Worm (Caenorhabditis elegans) whole organism, L1 larva: Measurements from ENCODE around the gene C01G10.4.

Experiments used
- C04F5.9 ChIP-seq: sonication (generic microtip); optimal IDR thresholded peaks from 2 replicates; lab custom pipeline; 2016; ENCODE audit warnings: missing genetic modification characterization, missing compliant biosample characterization
- F16B12.6 ChIP-seq: fragments of 150-350 bp; optimal IDR thresholded peaks from 2 replicates; lab custom pipeline; 2014; ENCODE audit warnings: missing biosample characterization, missing genetic modification characterization
- aha-1 ChIP-seq: fragments of 150-350 bp; optimal IDR thresholded peaks from 2 replicates; lab custom pipeline; 2014; ENCODE audit warnings: missing biosample characterization, missing genetic modification characterization
- aly-2 ChIP-seq: fragments of 150-350 bp; optimal IDR thresholded peaks from 2 replicates; lab custom pipeline; 2014; ENCODE audit warnings: missing biosample characterization, missing genetic modification characterization
- ama-1 ChIP-seq: fragments of 150-350 bp; optimal IDR thresholded peaks from 2 replicates; lab custom pipeline; 2014
- blmp-1 ChIP-seq: fragments of 150-350 bp; optimal IDR thresholded peaks from 2 replicates; lab custom pipeline; 2014; ENCODE audit warnings: missing biosample characterization, missing genetic modification characterization
- ceh-8 ChIP-seq: fragments of 200-800 bp; sonication (Bioruptor generic); optimal IDR thresholded peaks from 2 replicates; lab custom pipeline; 2018; ENCODE audit warnings: mild to moderate bottlenecking, missing genetic modification characterization, moderate library complexity, missing compliant biosample characterization
- ceh-82 ChIP-seq, 3 experiments: fragments of 150-350 bp in 1 of 3; sonication (generic microtip) in 2 of 3; optimal IDR thresholded peaks; 2 replicates each; lab custom pipeline; 2014 to 2017; ENCODE audit warnings: missing biosample characterization in 3 of 3, missing genetic modification characterization in 3 of 3
- ceh-90 ChIP-seq: sonication (generic microtip); optimal IDR thresholded peaks from 2 replicates; lab custom pipeline; 2016; ENCODE audit warnings: missing genetic modification characterization, missing compliant biosample characterization
- dpl-1 ChIP-seq, 3 experiments: fragments of 150-350 bp in 2 of 3; sonication (generic microtip) in 1 of 3; optimal IDR thresholded peaks; 2 replicates each; lab custom pipeline; 2014 to 2017; ENCODE audit warnings: missing biosample characterization in 3 of 3, missing genetic modification characterization in 3 of 3, missing genetic modification reagents in 3 of 3
- dsc-1 ChIP-seq: sonication (generic microtip); optimal IDR thresholded peaks from 2 replicates; lab custom pipeline; 2016; ENCODE audit warnings: mild to moderate bottlenecking, missing genetic modification characterization, missing compliant biosample characterization
- efl-3 ChIP-seq: fragments of 200-800 bp; sonication (Bioruptor generic); optimal IDR thresholded peaks from 2 replicates; lab custom pipeline; 2018; ENCODE audit warnings: mild to moderate bottlenecking, missing genetic modification characterization, missing compliant biosample characterization
- egl-27 ChIP-seq, 2 experiments: fragments of 150-350 bp in 1 of 2; sonication (generic microtip); optimal IDR thresholded peaks; 3 replicates each; lab custom pipeline; 2017 to 2018; ENCODE audit warnings: missing biosample characterization in 2 of 2, missing genetic modification characterization in 2 of 2, missing genetic modification reagents in 2 of 2
- ets-5 ChIP-seq: fragments of 200-800 bp; sonication (Bioruptor generic); IDR thresholded peaks from 2 replicates; pipeline ENCODE4 v1.3.6; 2022; ENCODE audit warnings: missing genetic modification characterization, missing compliant biosample characterization
- fkh-10 ChIP-seq: sonication (generic microtip); optimal IDR thresholded peaks from 2 replicates; lab custom pipeline; 2017; ENCODE audit warnings: missing biosample characterization, missing genetic modification reagents, missing genetic modification characterization
- fos-1 ChIP-seq: fragments of 150-350 bp; optimal IDR thresholded peaks from 2 replicates; lab custom pipeline; 2014; ENCODE audit warnings: missing biosample characterization, missing genetic modification characterization
- grh-1 ChIP-seq: fragments of 200-800 bp; sonication (Bioruptor generic); IDR thresholded peaks from 2 replicates; pipeline ENCODE4 v1.3.6; 2022; ENCODE audit warnings: missing genetic modification reagents, missing genetic modification characterization, missing compliant biosample characterization
- hlh-17 ChIP-seq: fragments of 200-800 bp; sonication (Bioruptor generic); optimal IDR thresholded peaks from 2 replicates; lab custom pipeline; 2018; ENCODE audit warnings: missing genetic modification characterization, mild to moderate bottlenecking, missing compliant biosample characterization, moderate library complexity, borderline replicate concordance
- hlh-4 ChIP-seq: sonication (generic microtip); optimal IDR thresholded peaks from 2 replicates; lab custom pipeline; 2016; ENCODE audit warnings: mild to moderate bottlenecking, missing genetic modification characterization, missing compliant biosample characterization
- irx-1 ChIP-seq: sonication (generic microtip); optimal IDR thresholded peaks from 2 replicates; lab custom pipeline; 2016; ENCODE audit warnings: missing genetic modification characterization, missing compliant biosample characterization
- isw-1 ChIP-seq: fragments of 200-800 bp; sonication (Bioruptor generic); IDR thresholded peaks from 2 replicates; pipeline ENCODE4 v1.3.6; 2022; ENCODE audit warnings: missing genetic modification characterization, missing compliant biosample characterization
- jun-1 ChIP-seq: fragments of 150-350 bp; optimal IDR thresholded peaks from 2 replicates; lab custom pipeline; 2014; ENCODE audit warnings: missing biosample characterization, missing genetic modification reagents, missing genetic modification characterization
- lin-14 ChIP-seq: fragments of 200-800 bp; sonication (Bioruptor generic); optimal IDR thresholded peaks from 2 replicates; lab custom pipeline; 2018; ENCODE audit warnings: mild to moderate bottlenecking, missing genetic modification characterization, moderate library complexity, missing compliant biosample characterization
- lin-35 ChIP-seq, 2 experiments: fragments of 150-350 bp; optimal IDR thresholded peaks; 2 replicates each; lab custom pipeline; 2014; ENCODE audit warnings: missing biosample characterization in 2 of 2, missing genetic modification characterization in 2 of 2, missing genetic modification reagents in 2 of 2
- lin-39 ChIP-seq: fragments of 150-350 bp; optimal IDR thresholded peaks from 2 replicates; lab custom pipeline; 2014; ENCODE audit warnings: missing biosample characterization, missing genetic modification reagents, missing genetic modification characterization
- lir-3 ChIP-seq: sonication (generic microtip); optimal IDR thresholded peaks from 2 replicates; lab custom pipeline; 2016; ENCODE audit warnings: mild to moderate bottlenecking, missing genetic modification characterization, moderate library complexity, missing compliant biosample characterization; ENCODE audit not compliant: poor library complexity
- mab-9 ChIP-seq: fragments of 200-800 bp; sonication (Bioruptor generic); IDR thresholded peaks from 2 replicates; pipeline ENCODE4 v1.3.6; 2022; ENCODE audit warnings: missing genetic modification reagents, missing genetic modification characterization, missing compliant biosample characterization
- mef-2 ChIP-seq: fragments of 150-350 bp; optimal IDR thresholded peaks from 2 replicates; lab custom pipeline; 2014; ENCODE audit warnings: missing biosample characterization, missing genetic modification characterization
- mep-1 ChIP-seq: fragments of 150-350 bp; optimal IDR thresholded peaks from 2 replicates; lab custom pipeline; 2014; ENCODE audit warnings: missing biosample characterization, missing genetic modification characterization
- nhr-12 ChIP-seq: sonication (generic microtip); optimal IDR thresholded peaks from 2 replicates; lab custom pipeline; 2017; ENCODE audit warnings: missing biosample characterization, missing genetic modification characterization
- nhr-19 ChIP-seq: fragments of 200-800 bp; sonication (Bioruptor generic); conservative IDR thresholded peaks from 2 replicates; pipeline ENCODE4 v1.3.6; 2022; ENCODE audit warnings: missing genetic modification characterization, missing compliant biosample characterization
- nhr-20 ChIP-seq: sonication (generic microtip); optimal IDR thresholded peaks from 2 replicates; lab custom pipeline; 2016; ENCODE audit warnings: mild to moderate bottlenecking, missing genetic modification characterization, missing compliant biosample characterization
- nhr-47 ChIP-seq: sonication (generic microtip); optimal IDR thresholded peaks from 2 replicates; lab custom pipeline; 2016; ENCODE audit warnings: mild to moderate bottlenecking, missing genetic modification characterization, moderate library complexity, missing compliant biosample characterization
- nhr-76 ChIP-seq: sonication (generic microtip); optimal IDR thresholded peaks from 2 replicates; lab custom pipeline; 2017; ENCODE audit warnings: missing biosample characterization, missing genetic modification characterization
- nhr-90 ChIP-seq: sonication (generic microtip); optimal IDR thresholded peaks from 2 replicates; lab custom pipeline; 2016; ENCODE audit warnings: mild to moderate bottlenecking, missing genetic modification characterization, missing compliant biosample characterization; ENCODE audit not compliant: poor library complexity
- pag-3 ChIP-seq: sonication (generic microtip); optimal IDR thresholded peaks from 2 replicates; lab custom pipeline; 2017; ENCODE audit warnings: missing genetic modification characterization, mild to moderate bottlenecking, missing compliant biosample characterization, antibody characterized with exemption, borderline replicate concordance; ENCODE audit not compliant: insufficient read depth
- pqm-1 ChIP-seq: sonication (generic microtip); optimal IDR thresholded peaks from 3 replicates; lab custom pipeline; 2017; ENCODE audit warnings: missing biosample characterization, missing genetic modification characterization
- skn-1 ChIP-seq: fragments of 150-350 bp; optimal IDR thresholded peaks from 2 replicates; lab custom pipeline; 2014; ENCODE audit warnings: missing biosample characterization, missing genetic modification characterization
- sox-4 ChIP-seq: sonication (generic microtip); optimal IDR thresholded peaks from 2 replicates; lab custom pipeline; 2016; ENCODE audit warnings: missing genetic modification characterization, missing compliant biosample characterization
- sptf-1 ChIP-seq: fragments of 150-350 bp; optimal IDR thresholded peaks from 2 replicates; lab custom pipeline; 2014; ENCODE audit warnings: missing biosample characterization, missing genetic modification characterization
- sup-37 ChIP-seq: fragments of 200-800 bp; sonication (Bioruptor generic); optimal IDR thresholded peaks from 2 replicates; lab custom pipeline; 2018; ENCODE audit warnings: mild to moderate bottlenecking, missing genetic modification characterization, missing compliant biosample characterization
- tbx-2 ChIP-seq: sonication (generic microtip); optimal IDR thresholded peaks from 2 replicates; lab custom pipeline; 2016; ENCODE audit warnings: missing genetic modification characterization, missing compliant biosample characterization
- tlp-1 ChIP-seq: fragments of 150-350 bp; optimal IDR thresholded peaks from 2 replicates; lab custom pipeline; 2014; ENCODE audit warnings: missing biosample characterization, missing genetic modification characterization
- unc-130 ChIP-seq: fragments of 150-350 bp; optimal IDR thresholded peaks from 2 replicates; lab custom pipeline; 2017; ENCODE audit warnings: missing biosample characterization, missing genetic modification characterization, inconsistent platforms
- unc-62 ChIP-seq: fragments of 150-350 bp; optimal IDR thresholded peaks from 2 replicates; lab custom pipeline; 2014; ENCODE audit warnings: missing biosample characterization, missing genetic modification reagents, missing genetic modification characterization
- unc-98 ChIP-seq: fragments of 200-800 bp; sonication (Bioruptor generic); IDR thresholded peaks from 2 replicates; pipeline ENCODE4 v1.3.6; 2022; ENCODE audit warnings: missing genetic modification characterization, missing compliant biosample characterization
- xbp-1 ChIP-seq: sonication (generic microtip); optimal IDR thresholded peaks from 2 replicates; lab custom pipeline; 2016; ENCODE audit warnings: missing genetic modification characterization, missing compliant biosample characterization
- ztf-11 ChIP-seq, 2 experiments: sonication (generic microtip); optimal IDR thresholded peaks; 2 replicates each; lab custom pipeline; 2016 to 2017; ENCODE audit warnings: missing genetic modification characterization in 2 of 2, missing biosample characterization in 1 of 2, missing compliant biosample characterization in 1 of 2

Gene C01G10.4

DNA sequence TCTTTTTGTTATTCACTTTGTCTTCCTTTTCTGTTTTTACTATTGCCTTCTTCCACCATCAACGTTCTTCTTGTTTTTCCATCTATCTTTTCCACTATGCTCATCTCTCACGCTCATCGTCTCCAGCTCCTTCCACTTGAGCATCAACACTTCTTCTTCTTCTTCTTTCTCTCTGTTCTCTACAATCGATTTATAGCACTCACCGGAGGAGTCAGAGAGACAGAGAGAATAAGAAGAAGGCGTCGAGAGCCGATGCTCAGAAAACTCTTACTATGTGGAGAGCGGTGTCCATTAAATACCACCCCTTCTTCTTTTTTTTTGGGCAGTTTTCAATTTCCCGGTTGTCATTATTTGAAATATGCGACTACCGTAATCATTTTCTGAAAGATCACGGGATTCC, 14.6 kb upstream of the C01G10.4 start (continued):
- TF ChIP-seq unc-130, result no peak
- no peak for TF ChIP-seq lir-3
- no peak for TF ChIP-seq pqm-1 (tag; lab: Kevin White, UChicago)
- no peak for TF ChIP-seq sptf-1 (tag; lab: Kevin White, UChicago)
- no peak for TF ChIP-seq C04F5.9

DNA sequence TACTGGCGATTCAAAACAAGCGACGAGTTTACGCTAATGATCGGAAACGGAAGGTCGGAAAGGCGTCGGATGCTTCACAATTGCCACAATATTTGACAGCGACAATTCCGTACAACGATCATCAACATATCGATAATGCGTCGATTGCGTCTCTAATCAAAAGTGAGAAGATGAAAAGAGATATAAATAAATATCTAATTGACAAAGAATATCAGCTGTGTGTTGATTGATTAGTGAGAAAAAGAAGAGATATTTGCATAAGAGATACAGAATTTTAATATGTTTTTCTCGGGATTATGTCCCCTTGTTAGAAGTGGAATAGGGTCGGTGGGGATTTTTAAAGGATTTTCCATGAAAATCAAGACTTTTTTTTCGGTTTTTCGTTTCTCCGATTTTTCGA, 11.0 kb upstream of the C01G10.4 start:
- no peak for TF ChIP-seq tbx-2 (tag; lab: Kevin White, UChicago)
- TF ChIP-seq blmp-1 (tag; lab: Kevin White, UChicago), result peak; percentile 66
- TF ChIP-seq dsc-1, result peak; percentile 64

DNA sequence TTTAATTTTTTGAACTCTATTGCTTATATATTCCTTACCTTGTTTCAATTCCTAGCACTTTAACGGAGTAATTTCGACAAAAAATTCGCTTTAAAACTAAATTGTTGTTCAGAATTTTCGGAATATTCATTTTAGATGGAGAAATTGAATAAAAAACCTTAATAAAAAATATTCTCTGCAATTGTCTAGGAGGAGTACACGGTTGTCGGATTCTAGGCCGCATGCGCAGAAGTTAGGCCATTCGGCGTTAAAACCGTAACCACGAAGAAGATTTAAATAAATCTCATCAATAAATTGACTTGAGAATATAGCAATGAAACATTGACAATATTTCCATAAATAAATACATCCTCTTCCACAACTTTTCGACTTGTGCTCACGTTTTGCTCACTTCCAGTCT, 7.2 kb upstream of the C01G10.4 start, which contains the start of the genes C01G10.10 and C01G10.9:
Gene C01G10.10, minus strand, starts transcription at position 151 of the 400 bp plus-strand sequence.
Gene C01G10.9, plus strand, starts transcription at position 240 of the 400 bp plus-strand sequence.
- peak; percentile 90 for TF ChIP-seq sox-4 (tag; lab: Kevin White, UChicago)
- TF ChIP-seq hlh-17, result no peak
- TF ChIP-seq ceh-90 (tag; lab: Kevin White, UChicago), result peak; percentile 92
- peak; percentile 58; the same call in 1 of the 2 replicates for TF ChIP-seq unc-98
- peak; percentile 34 for TF ChIP-seq unc-130
- no peak for TF ChIP-seq fos-1
- peak; percentile 38 for TF ChIP-seq skn-1 (tag; lab: Kevin White, UChicago)
- TF ChIP-seq mab-9 (GFP tag; lab: Robert Waterston, UW), result peak; percentile 78; the same call in 1 of the 2 replicates
- TF ChIP-seq blmp-1 (tag; lab: Kevin White, UChicago), result peak; percentile 51
- peak; percentile 45 to 67 (median 56) for TF ChIP-seq dpl-1 (GFP tag; optimal IDR thresholded peaks at IDR 0.05; lab: Kevin White, UChicago)
- TF ChIP-seq isw-1 (GFP tag; lab: Robert Waterston, UW), result peak; percentile 46; the same call in 1 of the 2 replicates
- TF ChIP-seq tlp-1 (tag; lab: Kevin White, UChicago), result no peak
- TF ChIP-seq nhr-12 (tag; lab: Kevin White, UChicago), result no peak
- no peak for TF ChIP-seq aly-2 (tag; lab: Kevin White, UChicago)
- no peak for TF ChIP-seq ceh-8 (GFP tag; lab: Kevin White, UChicago)
- peak; percentile 69 for TF ChIP-seq lin-14
- no peak for TF ChIP-seq fkh-10 (GFP tag; lab: Kevin White, UChicago)
- TF ChIP-seq mep-1, result peak; percentile 79
- peak; percentile 80 for TF ChIP-seq hlh-4 (tag; lab: Kevin White, UChicago)
- TF ChIP-seq nhr-90 (tag; lab: Kevin White, UChicago), result peak; percentile 92
- TF ChIP-seq tbx-2 (tag; lab: Kevin White, UChicago), result peak; percentile 87
- TF ChIP-seq grh-1 (GFP tag; lab: Robert Waterston, UW), result 0 out of 2 replicates have a peak, but pooled peaks have one; percentile 34
- TF ChIP-seq aha-1 (tag; lab: Kevin White, UChicago), result no peak
- TF ChIP-seq lin-39 (tag; lab: Kevin White, UChicago), result no peak
- peak; percentile 90 for TF ChIP-seq dsc-1
- TF ChIP-seq nhr-76 (tag; lab: Kevin White, UChicago), result no peak
- peak; percentile 77 for TF ChIP-seq xbp-1 (tag; lab: Kevin White, UChicago)
- TF ChIP-seq jun-1 (tag; lab: Kevin White, UChicago), result peak; percentile 29
- TF ChIP-seq egl-27 (tag; optimal IDR thresholded peaks at IDR 0.05; lab: Kevin White, UChicago), result no peak
- TF ChIP-seq efl-3, result peak; percentile 54
- no peak for TF ChIP-seq mef-2
- no peak for TF ChIP-seq pqm-1 (tag; lab: Kevin White, UChicago)
- TF ChIP-seq unc-62 (GFP tag; lab: Kevin White, UChicago), result no peak
- peak in 1 of 2 experiments; percentile 95 for TF ChIP-seq ztf-11 (tag; optimal IDR thresholded peaks at IDR 0.05; lab: Kevin White, UChicago)
- TF ChIP-seq F16B12.6 (tag; lab: Kevin White, UChicago), result no peak
- no peak for TF ChIP-seq sptf-1 (tag; lab: Kevin White, UChicago)
- peak; percentile 86 for TF ChIP-seq nhr-47 (tag; lab: Kevin White, UChicago)
- TF ChIP-seq ceh-82 (tag; optimal IDR thresholded peaks at IDR 0.05; lab: Kevin White, UChicago), result peak; percentile 28 to 32 (median 30)
- no peak for TF ChIP-seq sup-37 (GFP tag; lab: Kevin White, UChicago)
- no peak for TF ChIP-seq ets-5 (GFP tag; lab: Robert Waterston, UW)
- TF ChIP-seq nhr-20, result peak; percentile 85
- TF ChIP-seq ama-1, result no peak
- TF ChIP-seq irx-1 (tag; lab: Kevin White, UChicago), result peak; percentile 93
- peak; percentile 73 for TF ChIP-seq nhr-19 (GFP tag; lab: Robert Waterston, UW)
- peak; percentile 21 to 46 for TF ChIP-seq lin-35 (GFP tag; optimal IDR thresholded peaks at IDR 0.05; lab: Kevin White, UChicago)
- TF ChIP-seq pag-3 (tag; lab: Kevin White, UChicago), result no peak
- peak; percentile 96 for TF ChIP-seq lir-3
